Worm (Caenorhabditis elegans) whole organism, L3 larva: ENCODE measurements around the gene F15H10.12.

ENCODE experiments used
- R02D3.7 ChIP-seq: fragments of 150-350 bp; optimal IDR thresholded peaks from 2 replicates; lab custom pipeline; 2014; ENCODE audit warnings: missing biosample characterization, missing genetic modification characterization
- ZK546.5 ChIP-seq: sonication (generic microtip); optimal IDR thresholded peaks from 2 replicates; lab custom pipeline; 2017; ENCODE audit warnings: missing biosample characterization, missing genetic modification characterization
- aly-2 ChIP-seq: fragments of 150-350 bp; optimal IDR thresholded peaks from 2 replicates; lab custom pipeline; 2014; ENCODE audit warnings: missing biosample characterization, missing genetic modification characterization
- ama-1 ChIP-seq: fragments of 150-350 bp; optimal IDR thresholded peaks from 2 replicates; lab custom pipeline; 2018
- ceh-28 ChIP-seq: fragments of 150-350 bp; optimal IDR thresholded peaks from 2 replicates; lab custom pipeline; 2014; ENCODE audit warnings: missing biosample characterization, missing genetic modification reagents, missing genetic modification characterization
- ceh-82 ChIP-seq: fragments of 150-350 bp; optimal IDR thresholded peaks from 2 replicates; lab custom pipeline; 2014; ENCODE audit warnings: missing biosample characterization, missing genetic modification characterization
- daf-12 ChIP-seq: fragments of 150-350 bp; optimal IDR thresholded peaks from 2 replicates; lab custom pipeline; 2014; ENCODE audit warnings: missing biosample characterization, missing genetic modification reagents, missing genetic modification characterization
- egl-27 ChIP-seq: sonication (generic microtip); optimal IDR thresholded peaks from 4 replicates; lab custom pipeline; 2017; ENCODE audit warnings: missing biosample characterization, missing genetic modification reagents, missing genetic modification characterization
- egl-5 ChIP-seq: fragments of 150-350 bp; optimal IDR thresholded peaks from 2 replicates; lab custom pipeline; 2017; ENCODE audit warnings: missing biosample characterization, missing genetic modification reagents, missing genetic modification characterization, inconsistent platforms
- elt-2 ChIP-seq: sonication (generic microtip); optimal IDR thresholded peaks from 2 replicates; lab custom pipeline; 2016; ENCODE audit warnings: missing genetic modification reagents, mild to moderate bottlenecking, missing genetic modification characterization, missing compliant biosample characterization
- elt-3 ChIP-seq, 3 experiments: fragments of 150-350 bp in 1 of 3; sonication (generic microtip) in 2 of 3; optimal IDR thresholded peaks; 2 replicates in 2 of 3; 4 replicates in 1 of 3; lab custom pipeline; 2014 to 2017; ENCODE audit warnings: missing biosample characterization in 3 of 3, missing genetic modification characterization in 3 of 3
- eor-1 ChIP-seq, 2 experiments: fragments of 150-350 bp; optimal IDR thresholded peaks; 2 replicates each; lab custom pipeline; 2014 to 2018; ENCODE audit warnings: missing biosample characterization in 2 of 2, missing genetic modification characterization in 2 of 2
- fkh-2 ChIP-seq: fragments of 150-350 bp; optimal IDR thresholded peaks from 2 replicates; lab custom pipeline; 2014; ENCODE audit warnings: missing biosample characterization, missing genetic modification reagents, missing genetic modification characterization
- jun-1 ChIP-seq: fragments of 150-350 bp; optimal IDR thresholded peaks from 2 replicates; lab custom pipeline; 2014; ENCODE audit warnings: missing biosample characterization, missing genetic modification reagents, missing genetic modification characterization
- lin-15B ChIP-seq: fragments of 150-350 bp; optimal IDR thresholded peaks from 2 replicates; lab custom pipeline; 2014; ENCODE audit warnings: missing biosample characterization, missing genetic modification characterization
- lin-39 ChIP-seq: fragments of 150-350 bp; optimal IDR thresholded peaks from 2 replicates; lab custom pipeline; 2018; ENCODE audit warnings: missing biosample characterization, missing genetic modification reagents, missing genetic modification characterization
- mml-1 ChIP-seq: fragments of 150-350 bp; sonication (generic microtip); optimal IDR thresholded peaks from 3 replicates; lab custom pipeline; 2014; ENCODE audit warnings: missing biosample characterization, missing genetic modification characterization
- nfya-1 ChIP-seq: sonication (generic microtip); optimal IDR thresholded peaks from 2 replicates; lab custom pipeline; 2017; ENCODE audit warnings: missing genetic modification characterization, mild to moderate bottlenecking, missing compliant biosample characterization, antibody characterized with exemption, moderate library complexity; ENCODE audit not compliant: insufficient read depth
- nhr-23 ChIP-seq: fragments of 150-350 bp; optimal IDR thresholded peaks from 2 replicates; lab custom pipeline; 2014; ENCODE audit warnings: missing biosample characterization, missing genetic modification reagents, missing genetic modification characterization
- nhr-237 ChIP-seq: fragments of 150-350 bp; optimal IDR thresholded peaks from 2 replicates; lab custom pipeline; 2014; ENCODE audit warnings: missing biosample characterization, missing genetic modification characterization
- nhr-28 ChIP-seq: fragments of 150-350 bp; optimal IDR thresholded peaks from 2 replicates; lab custom pipeline; 2014; ENCODE audit warnings: missing biosample characterization, missing genetic modification characterization
- nhr-43 ChIP-seq: sonication (generic microtip); optimal IDR thresholded peaks from 2 replicates; lab custom pipeline; 2016; ENCODE audit warnings: mild to moderate bottlenecking, missing genetic modification characterization, missing compliant biosample characterization; ENCODE audit not compliant: poor library complexity, severe bottlenecking
- nhr-76 ChIP-seq: fragments of 150-350 bp; sonication (generic microtip); optimal IDR thresholded peaks from 5 replicates; lab custom pipeline; 2014; ENCODE audit warnings: missing biosample characterization, missing genetic modification characterization
- pha-4 ChIP-seq: fragments of 150-350 bp; optimal IDR thresholded peaks from 2 replicates; lab custom pipeline; 2014; ENCODE audit warnings: missing biosample characterization, missing genetic modification reagents, missing genetic modification characterization
- pqm-1 ChIP-seq: fragments of 150-350 bp; optimal IDR thresholded peaks from 2 replicates; lab custom pipeline; 2017; ENCODE audit warnings: missing biosample characterization, missing genetic modification characterization, inconsistent platforms
- sea-2 ChIP-seq: fragments of 150-350 bp; sonication (generic microtip); optimal IDR thresholded peaks from 4 replicates; lab custom pipeline; 2014; ENCODE audit warnings: missing biosample characterization, missing genetic modification reagents, missing genetic modification characterization
- skn-1 ChIP-seq: fragments of 150-350 bp; optimal IDR thresholded peaks from 2 replicates; lab custom pipeline; 2014; ENCODE audit warnings: missing biosample characterization, missing genetic modification characterization
- snpc-4 ChIP-seq: fragments of 150-350 bp; optimal IDR thresholded peaks from 2 replicates; lab custom pipeline; 2014; ENCODE audit warnings: missing biosample characterization, missing genetic modification characterization
- tbx-2 ChIP-seq: sonication (generic microtip); optimal IDR thresholded peaks from 2 replicates; lab custom pipeline; 2016; ENCODE audit warnings: mild to moderate bottlenecking, missing genetic modification characterization, missing compliant biosample characterization
- unc-39 ChIP-seq: sonication (generic microtip); optimal IDR thresholded peaks from 4 replicates; lab custom pipeline; 2017; ENCODE audit warnings: missing biosample characterization, missing genetic modification characterization
- unc-62 ChIP-seq: fragments of 150-350 bp; sonication (generic microtip); optimal IDR thresholded peaks from 4 replicates; lab custom pipeline; 2014; ENCODE audit warnings: missing biosample characterization, missing genetic modification reagents, missing genetic modification characterization
- zag-1 ChIP-seq: fragments of 150-350 bp; optimal IDR thresholded peaks from 2 replicates; lab custom pipeline; 2014; ENCODE audit warnings: missing biosample characterization, missing genetic modification characterization
- ztf-11 ChIP-seq: fragments of 150-350 bp; optimal IDR thresholded peaks from 2 replicates; lab custom pipeline; 2014; ENCODE audit warnings: missing biosample characterization, missing genetic modification characterization
- ztf-4 ChIP-seq: fragments of 150-350 bp; optimal IDR thresholded peaks from 2 replicates; lab custom pipeline; 2014; ENCODE audit warnings: missing biosample characterization, missing genetic modification characterization

The F15H10.12 gene

ce11 chrV:10399290-10399689, 10.6 kb downstream of the F15H10.12 start:
- TF ChIP-seq fkh-2 = no peak
- TF ChIP-seq mml-1 = no peak
- TF ChIP-seq nhr-43 (tag; lab: Kevin White, UChicago) = no peak
- no peak for TF ChIP-seq unc-39 (tag; lab: Kevin White, UChicago)
- peak; percentile 96 for TF ChIP-seq elt-2 (tag; lab: Kevin White, UChicago)
- TF ChIP-seq pha-4 (tag; lab: Kevin White, UChicago) = peak; percentile 53
- TF ChIP-seq nhr-23 = no peak
- no peak for TF ChIP-seq lin-39
- peak; percentile 14 for TF ChIP-seq jun-1 (tag; lab: Kevin White, UChicago)
- TF ChIP-seq aly-2 (tag; lab: Kevin White, UChicago) = no peak
- TF ChIP-seq zag-1 = no peak
- no peak for TF ChIP-seq tbx-2 (tag; lab: Kevin White, UChicago)
- TF ChIP-seq unc-62 (GFP tag; lab: Kevin White, UChicago) = no peak
- TF ChIP-seq daf-12 (tag; lab: Kevin White, UChicago) = no peak
- no peak for TF ChIP-seq ama-1 (lab: Kevin White, UChicago)
- TF ChIP-seq nhr-28 (tag; lab: Kevin White, UChicago) = no peak
- TF ChIP-seq pqm-1 (tag; lab: Kevin White, UChicago) = peak; percentile 80
- no peak for TF ChIP-seq lin-15B (tag; lab: Kevin White, UChicago)

- TF ChIP-seq pha-4 (tag; lab: Kevin White, UChicago) = peak; percentile 9
- TF ChIP-seq snpc-4 (tag; lab: Kevin White, UChicago) = no peak
- peak; percentile 60 for TF ChIP-seq pqm-1 (tag; lab: Kevin White, UChicago)
- no peak for TF ChIP-seq unc-62 (GFP tag; lab: Kevin White, UChicago)
- peak; percentile 62 for TF ChIP-seq elt-2 (tag; lab: Kevin White, UChicago)
- TF ChIP-seq nhr-237 (tag; lab: Kevin White, UChicago) = no peak
- TF ChIP-seq, all 47 proteins: peak for 3
Measured at ce11 chrV:10398431-10398830, 11.4 kb downstream of the F15H10.12 start, which contains the start of gene ugt-2. Gene ugt-2, plus strand, starts transcription at chrV:10398801.

ce11 chrV:10395173-10395766, 14.6 kb downstream of the F15H10.12 start, which contains the start of the genes col-151 and ugt-1:
Gene col-151, minus strand, starts transcription at chrV:10395223.
Gene ugt-1, plus strand, starts transcription at chrV:10395663.
- no peak for TF ChIP-seq aly-2 (tag; lab: Kevin White, UChicago)
- TF ChIP-seq elt-2 (tag; lab: Kevin White, UChicago) = peak; percentile 53
- TF ChIP-seq elt-3 (tag; optimal IDR thresholded peaks at IDR 0.05; lab: Kevin White, UChicago) = no peak
- no peak for TF ChIP-seq sea-2 (GFP tag; lab: Kevin White, UChicago)
- TF ChIP-seq fkh-2 = no peak
- peak; percentile 59 for TF ChIP-seq pqm-1 (tag; lab: Kevin White, UChicago)
- no peak for TF ChIP-seq nhr-28 (tag; lab: Kevin White, UChicago)
- TF ChIP-seq ama-1 (lab: Kevin White, UChicago) = no peak
- TF ChIP-seq lin-39 = no peak
- no peak for TF ChIP-seq nfya-1 (tag; lab: Kevin White, UChicago)
- TF ChIP-seq zag-1 = no peak
- no peak for TF ChIP-seq mml-1
- no peak for TF ChIP-seq eor-1 (tag; optimal IDR thresholded peaks at IDR 0.05; lab: Kevin White, UChicago)

ce11 chrV:10393708-10394107, 16.2 kb downstream of the F15H10.12 start:
- TF ChIP-seq eor-1 (tag; optimal IDR thresholded peaks at IDR 0.05; lab: Kevin White, UChicago) = no peak
- no peak for TF ChIP-seq ZK546.5 (tag; lab: Kevin White, UChicago)
- no peak for TF ChIP-seq unc-39 (tag; lab: Kevin White, UChicago)
- no peak for TF ChIP-seq pqm-1 (tag; lab: Kevin White, UChicago)
- no peak for TF ChIP-seq elt-2 (tag; lab: Kevin White, UChicago)
- TF ChIP-seq egl-5 (tag; lab: Kevin White, UChicago) = no peak
- TF ChIP-seq ceh-28 (tag; lab: Kevin White, UChicago) = no peak
- no peak for TF ChIP-seq ztf-4
- no peak for TF ChIP-seq R02D3.7 (tag; lab: Kevin White, UChicago)
- TF ChIP-seq skn-1 (tag; lab: Kevin White, UChicago) = no peak
- no peak for TF ChIP-seq ztf-11 (tag; lab: Kevin White, UChicago)
- no peak for TF ChIP-seq nfya-1 (tag; lab: Kevin White, UChicago)
- TF ChIP-seq egl-27 (tag; lab: Kevin White, UChicago) = no peak
- no peak for TF ChIP-seq nhr-76 (tag; lab: Kevin White, UChicago)
- no peak for TF ChIP-seq pha-4 (tag; lab: Kevin White, UChicago)
- no peak for TF ChIP-seq nhr-43 (tag; lab: Kevin White, UChicago)
- no peak for TF ChIP-seq fkh-2
- TF ChIP-seq ceh-82 (tag; lab: Kevin White, UChicago) = no peak
